Worm (Caenorhabditis elegans): ENCODE data around the gene nmur-3.

The nmur-3 gene

DNA sequence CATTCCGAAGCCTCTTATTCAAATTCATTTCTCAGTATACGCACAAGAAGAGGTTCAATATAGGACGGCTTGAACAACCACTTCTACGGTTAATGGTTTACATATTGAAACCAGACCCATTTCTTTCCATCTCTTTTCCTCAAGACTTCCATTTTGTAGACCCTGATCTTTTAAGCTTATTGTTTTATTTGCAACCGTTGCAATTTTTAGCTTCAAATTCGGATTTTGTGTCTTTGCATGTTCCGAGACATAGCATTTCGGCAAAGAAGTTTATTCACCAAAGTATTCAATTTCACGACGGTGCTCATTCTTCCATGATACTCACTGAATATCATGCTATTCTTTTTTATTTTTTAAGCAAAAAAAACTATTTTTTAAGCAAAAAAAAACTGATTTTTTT, at the start of gene nmur-3:
nmur-3 (plus strand) TSS at position 301 of the 400 bp plus-strand sequence.
- TF ChIP-seq T22C8.4 (GFP tag; IDR thresholded peaks at IDR 0.05) (no peak), klf-2 (GFP tag; conservative IDR thresholded peaks at IDR 0.05) (no peak), ztf-23 (GFP tag; IDR thresholded peaks at IDR 0.05) (no peak), flt-1 (GFP tag; IDR thresholded peaks at IDR 0.05) (no peak), tab-1 (GFP tag; IDR thresholded peaks at IDR 0.05) (no peak), med-1 (GFP tag; optimal IDR thresholded peaks at IDR 0.05; ENCODE audit: insufficient read depth) (no peak), ref-1 (GFP tag; conservative IDR thresholded peaks at IDR 0.05) (no peak), cog-1 (tag; optimal IDR thresholded peaks at IDR 0.05) (no peak), ztf-29 (GFP tag; IDR thresholded peaks at IDR 0.05) (no peak)

DNA sequence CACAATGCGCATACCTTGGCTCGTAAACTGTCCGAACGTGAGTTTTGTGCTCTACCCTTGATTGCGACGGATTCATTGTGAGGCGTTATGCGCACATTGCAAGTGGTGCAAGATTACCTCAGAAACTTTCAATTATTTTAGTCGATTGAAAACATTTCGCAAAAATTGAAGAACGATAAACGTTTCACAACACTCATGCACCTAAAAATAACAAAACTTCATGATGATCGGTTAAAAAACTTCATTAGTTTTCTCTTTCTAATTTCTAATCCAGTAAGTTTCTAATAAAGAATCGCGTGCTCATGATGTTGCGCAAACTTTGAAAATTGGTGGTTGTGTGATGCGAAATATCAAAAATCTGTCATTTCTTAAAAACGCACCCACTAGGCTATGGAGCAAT, 47.6 kb upstream of the nmur-3 start, which contains the start of gene dop-1:
dop-1 (minus strand) TSS at position 101 of the 400 bp plus-strand sequence.
- TF ChIP-seq flt-1 (GFP tag; IDR thresholded peaks at IDR 0.05) (no peak), cog-1 (tag; optimal IDR thresholded peaks at IDR 0.05) (no peak), ztf-23 (GFP tag; IDR thresholded peaks at IDR 0.05) (no peak), ref-1 (GFP tag; conservative IDR thresholded peaks at IDR 0.05) (no peak), med-1 (GFP tag; optimal IDR thresholded peaks at IDR 0.05; ENCODE audit: insufficient read depth) (no peak), klf-2 (GFP tag; conservative IDR thresholded peaks at IDR 0.05) (no peak), T22C8.4 (GFP tag; IDR thresholded peaks at IDR 0.05) (no peak)

DNA sequence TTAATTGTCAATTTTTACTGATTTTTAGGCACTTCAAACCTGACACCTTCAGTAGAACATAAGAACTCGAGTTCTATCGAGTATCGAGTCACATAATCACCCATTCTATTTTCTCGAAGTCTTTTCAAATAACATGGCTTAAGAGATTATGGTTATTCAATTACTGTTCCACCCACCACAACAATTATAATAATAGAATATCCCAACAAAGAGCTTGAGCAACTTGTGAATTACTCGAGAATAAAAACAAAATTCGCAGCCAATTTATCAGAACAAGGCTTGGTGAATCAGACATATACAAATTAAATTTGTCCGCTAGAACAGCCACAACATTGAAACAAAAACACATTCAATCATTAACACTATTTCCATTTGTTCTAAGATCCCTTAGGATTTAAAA, 42.1 kb upstream of the nmur-3 start:
- TF ChIP-seq cog-1 (tag; optimal IDR thresholded peaks at IDR 0.05) (no peak), T22C8.4 (GFP tag; IDR thresholded peaks at IDR 0.05) (no peak), ref-1 (GFP tag; conservative IDR thresholded peaks at IDR 0.05) (no peak), tab-1 (GFP tag; IDR thresholded peaks at IDR 0.05) (no peak), klf-2 (GFP tag; conservative IDR thresholded peaks at IDR 0.05) (no peak), flt-1 (GFP tag; IDR thresholded peaks at IDR 0.05) (no peak), med-1 (GFP tag; optimal IDR thresholded peaks at IDR 0.05; ENCODE audit: insufficient read depth) (no peak)

ce11 chrX:4426496-4426895, 39.8 kb upstream of the nmur-3 start:
- no peak for TF ChIP-seq ztf-29 (GFP tag; IDR thresholded peaks at IDR 0.05)

ce11 chrX:4427387-4427786, 38.9 kb upstream of the nmur-3 start:
- TF ChIP-seq ztf-29 (GFP tag; IDR thresholded peaks at IDR 0.05) (no peak), klf-2 (GFP tag; conservative IDR thresholded peaks at IDR 0.05) (no peak), ref-1 (GFP tag; conservative IDR thresholded peaks at IDR 0.05) (no peak), cog-1 (tag; optimal IDR thresholded peaks at IDR 0.05) (no peak), ztf-23 (GFP tag; IDR thresholded peaks at IDR 0.05) (no peak), flt-1 (GFP tag; IDR thresholded peaks at IDR 0.05) (no peak), tab-1 (GFP tag; IDR thresholded peaks at IDR 0.05) (no peak), T22C8.4 (GFP tag; IDR thresholded peaks at IDR 0.05) (no peak), med-1 (GFP tag; optimal IDR thresholded peaks at IDR 0.05; ENCODE audit: insufficient read depth) (no peak)

DNA sequence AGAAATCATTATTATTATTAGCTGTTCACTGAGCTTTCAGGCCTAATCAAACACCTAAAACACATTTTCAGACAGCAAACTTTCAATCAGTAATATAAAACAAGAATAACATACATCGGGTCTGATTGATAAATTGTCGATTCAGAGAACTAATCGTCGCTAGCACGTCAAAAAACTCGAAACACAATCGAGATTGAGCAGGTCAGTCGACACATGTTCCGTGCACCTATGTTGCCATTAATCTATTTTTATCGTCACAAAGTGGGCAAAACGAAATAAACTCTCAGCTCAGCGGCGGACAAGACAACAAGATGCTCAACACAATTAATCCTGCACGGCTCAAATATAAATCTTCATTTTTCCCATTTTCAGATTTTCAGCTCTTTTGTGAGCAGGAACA, 37.0 kb upstream of the nmur-3 start:
- no peak for TF ChIP-seq ztf-29 (GFP tag; IDR thresholded peaks at IDR 0.05)
- no peak for TF ChIP-seq ref-1 (GFP tag; conservative IDR thresholded peaks at IDR 0.05)
- TF ChIP-seq med-1 (GFP tag; optimal IDR thresholded peaks at IDR 0.05; ENCODE audit: insufficient read depth) = no peak
- TF ChIP-seq flt-1 (GFP tag; IDR thresholded peaks at IDR 0.05) = no peak
- TF ChIP-seq klf-2 (GFP tag; conservative IDR thresholded peaks at IDR 0.05) = no peak
- no peak for TF ChIP-seq tab-1 (GFP tag; IDR thresholded peaks at IDR 0.05)
- no peak for TF ChIP-seq ztf-23 (GFP tag; IDR thresholded peaks at IDR 0.05)
- TF ChIP-seq cog-1 (tag; optimal IDR thresholded peaks at IDR 0.05) = no peak
- no peak for TF ChIP-seq T22C8.4 (GFP tag; IDR thresholded peaks at IDR 0.05)

DNA sequence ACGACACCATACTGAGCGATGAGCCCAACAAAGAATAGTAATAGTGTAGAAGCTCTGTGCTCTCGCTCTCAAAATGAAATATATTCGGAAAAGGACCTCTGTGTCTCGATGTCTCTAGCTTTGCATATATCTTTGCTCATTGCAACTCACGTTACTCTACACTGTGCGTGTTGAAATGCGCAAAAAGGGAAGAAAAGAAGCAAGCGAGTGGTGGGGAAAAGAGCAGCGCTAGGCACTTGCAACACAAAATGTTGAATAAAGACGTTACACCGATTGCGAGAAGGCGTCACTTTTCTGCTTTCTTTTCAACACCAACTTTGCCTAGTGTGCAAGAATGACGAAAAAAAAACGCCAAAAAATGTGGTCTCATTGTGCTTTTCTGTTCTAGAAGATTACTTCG, 31.7 kb upstream of the nmur-3 start:
- no peak for TF ChIP-seq klf-2 (GFP tag; conservative IDR thresholded peaks at IDR 0.05)
- TF ChIP-seq ztf-29 (GFP tag; IDR thresholded peaks at IDR 0.05) = no peak
- no peak for TF ChIP-seq flt-1 (GFP tag; IDR thresholded peaks at IDR 0.05)
- no peak for TF ChIP-seq tab-1 (GFP tag; IDR thresholded peaks at IDR 0.05)
- TF ChIP-seq med-1 (GFP tag; optimal IDR thresholded peaks at IDR 0.05; ENCODE audit: insufficient read depth) = no peak
- TF ChIP-seq ztf-23 (GFP tag; IDR thresholded peaks at IDR 0.05) = no peak
- TF ChIP-seq ref-1 (GFP tag; conservative IDR thresholded peaks at IDR 0.05) = no peak

ce11 chrX:4435396-4435795, 30.9 kb upstream of the nmur-3 start:
- TF ChIP-seq med-1 (GFP tag; optimal IDR thresholded peaks at IDR 0.05; ENCODE audit: insufficient read depth) = no peak
- no peak for TF ChIP-seq cog-1 (tag; optimal IDR thresholded peaks at IDR 0.05)
- no peak for TF ChIP-seq tab-1 (GFP tag; IDR thresholded peaks at IDR 0.05)
- TF ChIP-seq klf-2 (GFP tag; conservative IDR thresholded peaks at IDR 0.05) = no peak
- no peak for TF ChIP-seq flt-1 (GFP tag; IDR thresholded peaks at IDR 0.05)
- no peak for TF ChIP-seq ztf-29 (GFP tag; IDR thresholded peaks at IDR 0.05)
- TF ChIP-seq ztf-23 (GFP tag; IDR thresholded peaks at IDR 0.05) = no peak
- no peak for TF ChIP-seq T22C8.4 (GFP tag; IDR thresholded peaks at IDR 0.05)
- no peak for TF ChIP-seq ref-1 (GFP tag; conservative IDR thresholded peaks at IDR 0.05)

- no peak for TF ChIP-seq med-1 (GFP tag; optimal IDR thresholded peaks at IDR 0.05; ENCODE audit: insufficient read depth)
- TF ChIP-seq tab-1 (GFP tag; IDR thresholded peaks at IDR 0.05) = no peak
- no peak for TF ChIP-seq cog-1 (tag; optimal IDR thresholded peaks at IDR 0.05)
Observed at ce11 chrX:4437555-4437954, 28.8 kb upstream of the nmur-3 start, which contains the start of gene cest-26. cest-26 (minus strand) TSS chrX:4437655.

DNA sequence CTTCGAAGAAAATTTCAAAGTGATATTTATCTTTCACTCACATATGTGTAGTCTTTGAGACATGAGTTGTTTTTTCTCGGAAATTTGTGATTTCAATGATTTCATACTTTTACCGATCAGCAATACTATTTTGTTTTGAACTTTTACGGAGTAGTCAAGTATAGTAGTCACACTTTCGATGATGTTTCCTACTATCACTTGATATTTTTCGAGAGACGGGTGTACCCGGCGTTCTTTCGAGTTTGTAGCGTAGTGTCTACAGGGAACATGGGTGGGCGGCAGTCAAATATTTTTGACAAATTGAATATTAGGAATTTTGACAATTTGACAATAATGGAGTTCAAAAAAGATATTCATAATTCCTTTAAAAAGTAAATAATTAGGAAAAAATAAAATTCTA, 27.5 kb upstream of the nmur-3 start:
- TF ChIP-seq cog-1 (tag; optimal IDR thresholded peaks at IDR 0.05) (no peak), ztf-23 (GFP tag; IDR thresholded peaks at IDR 0.05) (no peak), tab-1 (GFP tag; IDR thresholded peaks at IDR 0.05) (no peak), ref-1 (GFP tag; conservative IDR thresholded peaks at IDR 0.05) (no peak), klf-2 (GFP tag; conservative IDR thresholded peaks at IDR 0.05) (no peak), T22C8.4 (GFP tag; IDR thresholded peaks at IDR 0.05) (no peak), ztf-29 (GFP tag; IDR thresholded peaks at IDR 0.05) (no peak), flt-1 (GFP tag; IDR thresholded peaks at IDR 0.05) (no peak), med-1 (GFP tag; optimal IDR thresholded peaks at IDR 0.05; ENCODE audit: insufficient read depth) (no peak)
